Worm (Caenorhabditis elegans) whole organism, young adult: Measurements from ENCODE around the gene C14H10.2.

Source experiments
- B0019.2 ChIP-seq: fragments of 200-800 bp; sonication (Bioruptor generic); conservative IDR thresholded peaks from 2 replicates; pipeline ENCODE4 v1.3.6; 2022; ENCODE audit warnings: missing genetic modification reagents, missing genetic modification characterization, missing compliant biosample characterization
- C06A6.2 ChIP-seq: fragments of 200-800 bp; sonication (Bioruptor generic); conservative IDR thresholded peaks from 2 replicates; pipeline ENCODE4 v1.3.6; 2022; ENCODE audit warnings: missing genetic modification characterization, missing compliant biosample characterization
- F22D6.2 ChIP-seq: sonication (generic microtip); optimal IDR thresholded peaks from 2 replicates; lab custom pipeline; 2016; ENCODE audit warnings: mild to moderate bottlenecking, missing genetic modification characterization, missing compliant biosample characterization
- F57A8.1 ChIP-seq: fragments of 200-800 bp; sonication (Bioruptor generic); optimal IDR thresholded peaks from 2 replicates; lab custom pipeline; 2018; ENCODE audit warnings: mild to moderate bottlenecking, missing genetic modification characterization, moderate library complexity, missing compliant biosample characterization
- K11D2.4 ChIP-seq: fragments of 200-800 bp; sonication (Bioruptor generic); IDR thresholded peaks from 2 replicates; pipeline ENCODE4 v1.3.6; 2022; ENCODE audit warnings: missing genetic modification reagents, missing genetic modification characterization, missing compliant biosample characterization
- Y56A3A.18 ChIP-seq: fragments of 200-800 bp; sonication (Bioruptor generic); IDR thresholded peaks from 2 replicates; pipeline ENCODE4 v1.3.6; 2022; ENCODE audit warnings: missing genetic modification reagents, missing genetic modification characterization, missing compliant biosample characterization
- Y67H2A.10 ChIP-seq: fragments of 200-800 bp; sonication (Bioruptor generic); conservative IDR thresholded peaks from 2 replicates; pipeline ENCODE4 v1.3.6; 2022; ENCODE audit warnings: missing genetic modification reagents, missing genetic modification characterization, missing compliant biosample characterization
- ZK185.1 ChIP-seq: sonication (generic microtip); optimal IDR thresholded peaks from 2 replicates; lab custom pipeline; 2016; ENCODE audit warnings: mild to moderate bottlenecking, missing genetic modification characterization, missing compliant biosample characterization; ENCODE audit not compliant: poor library complexity, severe bottlenecking
- atf-7 ChIP-seq: sonication (generic microtip); optimal IDR thresholded peaks from 2 replicates; lab custom pipeline; 2017; ENCODE audit warnings: mild to moderate bottlenecking, missing genetic modification characterization, missing compliant biosample characterization
- cebp-2 ChIP-seq: fragments of 200-800 bp; sonication (Bioruptor generic); IDR thresholded peaks from 2 replicates; pipeline ENCODE4 v1.3.6; 2022; ENCODE audit warnings: missing genetic modification characterization, missing compliant biosample characterization
- ceh-27 ChIP-seq: fragments of 200-800 bp; sonication (Bioruptor generic); optimal IDR thresholded peaks from 2 replicates; lab custom pipeline; 2018; ENCODE audit warnings: mild to moderate bottlenecking, missing genetic modification characterization, moderate library complexity, missing compliant biosample characterization
- ceh-91 ChIP-seq: fragments of 200-800 bp; sonication (Bioruptor generic); IDR thresholded peaks from 2 replicates; pipeline ENCODE4 v1.3.6; 2022; ENCODE audit warnings: missing genetic modification reagents, missing genetic modification characterization, missing compliant biosample characterization
- egl-18 ChIP-seq: fragments of 200-800 bp; sonication (Bioruptor generic); IDR thresholded peaks from 2 replicates; pipeline ENCODE4 v1.3.6; 2022; ENCODE audit warnings: missing genetic modification reagents, missing genetic modification characterization, missing compliant biosample characterization
- egl-44 ChIP-seq: fragments of 200-800 bp; sonication (Bioruptor generic); IDR thresholded peaks from 2 replicates; pipeline ENCODE4 v1.3.6; 2022; ENCODE audit warnings: missing genetic modification reagents, missing genetic modification characterization, missing compliant biosample characterization
- hmg-20 ChIP-seq: fragments of 200-800 bp; sonication (Bioruptor generic); IDR thresholded peaks from 2 replicates; pipeline ENCODE4 v1.3.6; 2022; ENCODE audit warnings: missing genetic modification reagents, missing genetic modification characterization, missing compliant biosample characterization
- hrde-1 ChIP-seq: sonication (generic microtip); optimal IDR thresholded peaks from 2 replicates; lab custom pipeline; 2016; ENCODE audit warnings: missing genetic modification characterization, mild to moderate bottlenecking, missing compliant biosample characterization, moderate library complexity, missing genotype, missing genetic modification reagents, borderline replicate concordance
- hsf-1 ChIP-seq: fragments of 200-800 bp; sonication (Bioruptor generic); IDR thresholded peaks from 2 replicates; pipeline ENCODE4 v1.3.6; 2022; ENCODE audit warnings: missing genetic modification reagents, missing genetic modification characterization, missing compliant biosample characterization
- let-526 ChIP-seq: fragments of 200-800 bp; sonication (Bioruptor generic); IDR thresholded peaks from 2 replicates; pipeline ENCODE4 v1.3.6; 2022; ENCODE audit warnings: missing genetic modification reagents, missing genetic modification characterization, missing compliant biosample characterization
- let-607 ChIP-seq, 2 experiments: fragments of 200-800 bp in 1 of 2; sonication (Bioruptor generic) in 1 of 2; sonication (generic microtip) in 1 of 2; optimal IDR thresholded peaks; 2 replicates each; lab custom pipeline; 2016 to 2018; ENCODE audit warnings: mild to moderate bottlenecking in 2 of 2, missing compliant biosample characterization in 2 of 2, missing genetic modification characterization in 2 of 2, moderate library complexity in 2 of 2, missing genotype in 1 of 2
- lin-26 ChIP-seq: fragments of 200-800 bp; sonication (Bioruptor generic); IDR thresholded peaks from 2 replicates; pipeline ENCODE4 v1.3.6; 2022; ENCODE audit warnings: missing genetic modification reagents, missing genetic modification characterization, missing compliant biosample characterization
- lin-35 ChIP-seq, 3 experiments: fragments of 150-350 bp in 2 of 3; sonication (generic microtip) in 1 of 3; optimal IDR thresholded peaks; 2 replicates each; lab custom pipeline; 2014 to 2018; ENCODE audit warnings: missing biosample characterization in 3 of 3, missing genetic modification characterization in 3 of 3, missing genetic modification reagents in 3 of 3
- lin-40 ChIP-seq: sonication (generic microtip); optimal IDR thresholded peaks from 2 replicates; lab custom pipeline; 2016; ENCODE audit warnings: missing genetic modification characterization, mild to moderate bottlenecking, missing compliant biosample characterization, missing genotype, missing genetic modification reagents
- lin-54 ChIP-seq: fragments of 200-800 bp; sonication (Bioruptor generic); optimal IDR thresholded peaks from 2 replicates; lab custom pipeline; 2018; ENCODE audit warnings: mild to moderate bottlenecking, missing genetic modification characterization, missing compliant biosample characterization
- madf-3 ChIP-seq: fragments of 200-800 bp; sonication (Bioruptor generic); IDR thresholded peaks from 2 replicates; pipeline ENCODE4 v1.3.6; 2022; ENCODE audit warnings: missing genetic modification reagents, missing genetic modification characterization, missing compliant biosample characterization
- madf-8 ChIP-seq: fragments of 200-800 bp; sonication (Bioruptor generic); conservative IDR thresholded peaks from 2 replicates; pipeline ENCODE4 v1.3.6; 2022; ENCODE audit warnings: missing genetic modification reagents, missing genetic modification characterization, missing compliant biosample characterization
- mcd-1 ChIP-seq: fragments of 200-800 bp; sonication (Bioruptor generic); IDR thresholded peaks from 2 replicates; pipeline ENCODE4 v1.3.6; 2022; ENCODE audit warnings: missing genetic modification reagents, missing genetic modification characterization, missing compliant biosample characterization
- mes-4 ChIP-seq: sonication (generic microtip); optimal IDR thresholded peaks from 2 replicates; lab custom pipeline; 2016; ENCODE audit warnings: missing genotype, missing genetic modification characterization, missing compliant biosample characterization
- nhr-27 ChIP-seq: fragments of 200-800 bp; sonication (Bioruptor generic); optimal IDR thresholded peaks from 2 replicates; lab custom pipeline; 2018; ENCODE audit warnings: mild to moderate bottlenecking, missing genetic modification characterization, moderate library complexity, missing compliant biosample characterization
- pbrm-1 ChIP-seq: fragments of 200-800 bp; sonication (Bioruptor generic); IDR thresholded peaks from 2 replicates; pipeline ENCODE4 v1.3.6; 2022; ENCODE audit warnings: missing genetic modification reagents, missing genetic modification characterization, missing compliant biosample characterization
- rcor-1 ChIP-seq: fragments of 200-800 bp; sonication (Bioruptor generic); IDR thresholded peaks from 2 replicates; pipeline ENCODE4 v1.3.6; 2022; ENCODE audit warnings: missing genetic modification reagents, missing genetic modification characterization, missing compliant biosample characterization
- sea-2 ChIP-seq: fragments of 200-800 bp; sonication (Bioruptor generic); IDR thresholded peaks from 2 replicates; pipeline ENCODE4 v1.3.6; 2022; ENCODE audit warnings: missing genetic modification characterization, missing compliant biosample characterization
- snpc-1.1 ChIP-seq: sonication (generic microtip); optimal IDR thresholded peaks from 2 replicates; lab custom pipeline; 2017; ENCODE audit warnings: missing genetic modification characterization, mild to moderate bottlenecking, missing compliant biosample characterization, antibody characterized with exemption, moderate library complexity, missing genotype, missing genetic modification reagents; ENCODE audit not compliant: insufficient read depth
- zim-3 ChIP-seq: sonication (generic microtip); optimal IDR thresholded peaks from 2 replicates; lab custom pipeline; 2017; ENCODE audit warnings: mild to moderate bottlenecking, missing genetic modification characterization, moderate library complexity, missing compliant biosample characterization
- ztf-22 ChIP-seq: fragments of 200-800 bp; sonication (Bioruptor generic); optimal IDR thresholded peaks from 2 replicates; lab custom pipeline; 2018; ENCODE audit warnings: mild to moderate bottlenecking, missing genetic modification characterization, moderate library complexity, missing compliant biosample characterization

Gene C14H10.2

ce11 chrX:10238146-10238749, 14.4 kb downstream of the C14H10.2 start:
- TF ChIP-seq hmg-20 (GFP tag; lab: Robert Waterston, UW), result no peak
- no peak for TF ChIP-seq lin-35 (GFP tag; optimal IDR thresholded peaks at IDR 0.05; lab: Kevin White, UChicago)
- no peak for TF ChIP-seq lin-54
- no peak for TF ChIP-seq ZK185.1 (tag; lab: Kevin White, UChicago)
- no peak for TF ChIP-seq sea-2 (GFP tag; lab: Robert Waterston, UW)
- no peak for TF ChIP-seq Y56A3A.18
- no peak for TF ChIP-seq egl-44
- TF ChIP-seq atf-7 (tag; lab: Kevin White, UChicago), result no peak
- TF ChIP-seq pbrm-1 (GFP tag; lab: Robert Waterston, UW), result no peak
- no peak for TF ChIP-seq let-607 (tag; optimal IDR thresholded peaks at IDR 0.05; lab: Kevin White, UChicago)
- no peak for TF ChIP-seq ceh-27 (GFP tag; lab: Kevin White, UChicago)
- no peak for TF ChIP-seq nhr-27

- TF ChIP-seq lin-40 (peak; percentile 16), zim-3 (tag; lab: Kevin White, UChicago) (no peak)
Measured at ce11 chrX:10236844-10237243, 15.8 kb downstream of the C14H10.2 start, which contains the start of gene zipt-13. Gene zipt-13 (minus strand): TSS chrX:10236944.

- TF ChIP-seq B0019.2 (GFP tag; lab: Robert Waterston, UW) (no peak), madf-3 (no peak), ztf-22 (GFP tag; lab: Kevin White, UChicago) (no peak), let-526 (GFP tag; lab: Robert Waterston, UW) (no peak), cebp-2 (no peak), Y67H2A.10 (GFP tag; lab: Robert Waterston, UW) (no peak), lin-26 (GFP tag; lab: Robert Waterston, UW) (no peak), egl-18 (GFP tag; lab: Robert Waterston, UW) (no peak), hsf-1 (no peak), mes-4 (tag; lab: Kevin White, UChicago) (no peak), K11D2.4 (GFP tag; lab: Robert Waterston, UW) (no peak), hrde-1 (tag; lab: Kevin White, UChicago) (no peak), F22D6.2 (tag; lab: Kevin White, UChicago) (no peak), madf-8 (no peak), mcd-1 (GFP tag; lab: Robert Waterston, UW) (no peak), snpc-1.1 (no peak), ceh-91 (no peak), C06A6.2 (GFP tag; lab: Robert Waterston, UW) (no peak), rcor-1 (GFP tag; lab: Robert Waterston, UW) (no peak)
Measured at ce11 chrX:10232395-10232794, 20.3 kb downstream of the C14H10.2 start.

- TF ChIP-seq F57A8.1 (GFP tag; lab: Kevin White, UChicago) (no peak), lin-40 (peak; percentile 16)
Measured at ce11 chrX:10230872-10231271, 21.8 kb downstream of the C14H10.2 start.
